Fruit fly (Drosophila melanogaster) whole organism, embryonic: Measurements from ENCODE around the gene CG10874.

Experiments used
- Bgb ChIP-seq: fragments of 200-800 bp; sonication (Bioruptor generic); IDR thresholded peaks from 2 replicates; pipeline ENCODE4 v1.3.6; 2022; ENCODE audit warnings: missing biosample characterization, missing genetic modification characterization; ENCODE audit not compliant: partially characterized antibody
- C15 ChIP-seq: fragments of 200-800 bp; sonication (Bioruptor generic); IDR thresholded peaks from 3 replicates; pipeline ENCODE4 v1.3.6; 2022; ENCODE audit warnings: missing biosample characterization, missing genetic modification characterization
- CG10274 ChIP-seq: fragments of 200-800 bp; sonication (Bioruptor generic); optimal IDR thresholded peaks from 3 replicates; lab custom pipeline; 2017; ENCODE audit warnings: missing biosample characterization, mild to moderate bottlenecking, missing genetic modification characterization
- CG10565 ChIP-seq: fragments of 200-800 bp; sonication (Bioruptor generic); optimal IDR thresholded peaks from 3 replicates; lab custom pipeline; 2016; ENCODE audit warnings: missing biosample characterization, mild to moderate bottlenecking, missing genetic modification characterization
- CG11093 ChIP-seq: fragments of 200-800 bp; sonication (Bioruptor generic); IDR thresholded peaks from 3 replicates; pipeline ENCODE4 v1.3.6; 2022; ENCODE audit warnings: missing biosample characterization, missing genetic modification characterization
- CG11695 ChIP-seq: fragments of 200-800 bp; sonication (Bioruptor generic); IDR thresholded peaks from 3 replicates; pipeline ENCODE4 v1.3.6; 2022; ENCODE audit warnings: missing biosample characterization, missing genetic modification characterization
- CG12219 ChIP-seq: fragments of 200-800 bp; sonication (Bioruptor generic); optimal IDR thresholded peaks from 3 replicates; lab custom pipeline; 2018; ENCODE audit warnings: missing biosample characterization, mild to moderate bottlenecking, missing genetic modification characterization
- CG12659 ChIP-seq: fragments of 200-800 bp; sonication (Bioruptor generic); optimal IDR thresholded peaks from 3 replicates; lab custom pipeline; 2017; ENCODE audit warnings: mild to moderate bottlenecking, missing biosample characterization, missing genetic modification reagents, missing genetic modification characterization
- CG12744 ChIP-seq: fragments of 200-800 bp; sonication (Bioruptor generic); optimal IDR thresholded peaks from 2 replicates; lab custom pipeline; 2016; ENCODE audit warnings: missing biosample characterization, missing genetic modification characterization
- CG13624 ChIP-seq: fragments of 200-800 bp; sonication (Bioruptor generic); optimal IDR thresholded peaks from 2 replicates; lab custom pipeline; 2016; ENCODE audit warnings: missing biosample characterization, missing genetic modification characterization
- CG13775 ChIP-seq: fragments of 200-800 bp; sonication (Bioruptor generic); optimal IDR thresholded peaks from 3 replicates; lab custom pipeline; 2017; ENCODE audit warnings: missing biosample characterization, mild to moderate bottlenecking, missing genetic modification characterization
- CG13894 ChIP-seq: fragments of 200-800 bp; sonication (Bioruptor generic); optimal IDR thresholded peaks from 3 replicates; lab custom pipeline; 2018; ENCODE audit warnings: missing biosample characterization, mild to moderate bottlenecking, missing genetic modification characterization, moderate library complexity
- CG15696 ChIP-seq: fragments of 200-800 bp; sonication (Bioruptor generic); optimal IDR thresholded peaks from 2 replicates; lab custom pipeline; 2019; ENCODE audit warnings: missing biosample characterization, mild to moderate bottlenecking, missing genetic modification characterization, moderate library complexity
- CG17912 ChIP-seq: fragments of 200-800 bp; sonication (Bioruptor generic); optimal IDR thresholded peaks from 2 replicates; lab custom pipeline; 2018; ENCODE audit warnings: missing biosample characterization, mild to moderate bottlenecking, missing genetic modification characterization
- CG18011 ChIP-seq: fragments of 200-800 bp; sonication (Bioruptor generic); optimal IDR thresholded peaks from 2 replicates; lab custom pipeline; 2017; ENCODE audit warnings: missing biosample characterization, missing genetic modification characterization, mild to moderate bottlenecking, moderate library complexity, missing genotype
- CG18619 ChIP-seq: fragments of 200-800 bp; sonication (Bioruptor generic); optimal IDR thresholded peaks from 3 replicates; lab custom pipeline; 2017; ENCODE audit warnings: missing biosample characterization, mild to moderate bottlenecking, missing genetic modification characterization
- CG2875 ChIP-seq: fragments of 200-800 bp; sonication (Bioruptor generic); optimal IDR thresholded peaks from 2 replicates; lab custom pipeline; 2017; ENCODE audit warnings: missing biosample characterization, mild to moderate bottlenecking, missing genetic modification characterization, missing genetic modification reagents
- CG32532 ChIP-seq: fragments of 200-800 bp; sonication (Bioruptor generic); IDR thresholded peaks from 2 replicates; pipeline ENCODE4 v1.3.6; 2022; ENCODE audit warnings: missing biosample characterization, missing genetic modification characterization
- CG34224 ChIP-seq: fragments of 200-800 bp; sonication (Bioruptor generic); IDR thresholded peaks from 3 replicates; pipeline ENCODE4 v1.3.6; 2022; ENCODE audit warnings: missing biosample characterization, missing genetic modification characterization; ENCODE audit not compliant: partially characterized antibody
- CG3847 ChIP-seq: fragments of 200-800 bp; sonication (Bioruptor generic); IDR thresholded peaks from 2 replicates; pipeline ENCODE4 v1.3.6; 2022; ENCODE audit warnings: missing biosample characterization, missing genetic modification characterization
- CG42726 ChIP-seq: fragments of 200-800 bp; sonication (Bioruptor generic); IDR thresholded peaks from 2 replicates; pipeline ENCODE4 v1.3.6; 2022; ENCODE audit warnings: missing biosample characterization, missing genetic modification characterization; ENCODE audit not compliant: partially characterized antibody
- CG4854 ChIP-seq: fragments of 200-800 bp; sonication (Bioruptor generic); optimal IDR thresholded peaks from 2 replicates; lab custom pipeline; 2016; ENCODE audit warnings: missing biosample characterization, missing genetic modification characterization, inconsistent platforms
- CG6765 ChIP-seq: fragments of 200-800 bp; sonication (Bioruptor generic); optimal IDR thresholded peaks from 3 replicates; lab custom pipeline; 2017; ENCODE audit warnings: missing biosample characterization, mild to moderate bottlenecking, missing genetic modification characterization
- CG7357 ChIP-seq: fragments of 200-800 bp; sonication (Bioruptor generic); IDR thresholded peaks from 3 replicates; pipeline ENCODE4 v1.3.6; 2022; ENCODE audit warnings: missing biosample characterization, missing genetic modification characterization
- CG8944 ChIP-seq: fragments of 200-800 bp; sonication (Bioruptor generic); optimal IDR thresholded peaks from 3 replicates; lab custom pipeline; 2016; ENCODE audit warnings: missing biosample characterization, missing genetic modification characterization
- CrebB ChIP-seq: fragments of 200-800 bp; sonication (Bioruptor generic); optimal IDR thresholded peaks from 3 replicates; lab custom pipeline; 2018; ENCODE audit warnings: missing biosample characterization, mild to moderate bottlenecking, missing genetic modification characterization
- Dbx ChIP-seq: fragments of 200-800 bp; sonication (Bioruptor generic); IDR thresholded peaks from 3 replicates; pipeline ENCODE4 v1.3.6; 2022; ENCODE audit warnings: missing biosample characterization, missing genetic modification characterization
- Deaf1 ChIP-seq: fragments of 200-800 bp; optimal IDR thresholded peaks from 3 replicates; lab custom pipeline; 2019; ENCODE audit warnings: missing biosample characterization, mild to moderate bottlenecking, missing genetic modification characterization, moderate library complexity
- GATAe ChIP-seq: fragments of 200-800 bp; sonication (Bioruptor generic); conservative IDR thresholded peaks from 2 replicates; pipeline ENCODE4 v1.3.6; 2022; ENCODE audit warnings: missing biosample characterization, missing genetic modification characterization
- Hand ChIP-seq: fragments of 200-800 bp; sonication (Bioruptor generic); optimal IDR thresholded peaks from 2 replicates; lab custom pipeline; 2017; ENCODE audit warnings: mild to moderate bottlenecking, missing biosample characterization, missing genetic modification reagents, missing genetic modification characterization
- HmgZ ChIP-seq: fragments of 200-800 bp; sonication (Bioruptor generic); optimal IDR thresholded peaks from 2 replicates; lab custom pipeline; 2018; ENCODE audit warnings: missing biosample characterization, mild to moderate bottlenecking, missing genetic modification characterization
- Hr39 ChIP-seq: fragments of >200 bp; optimal IDR thresholded peaks from 2 replicates; lab custom pipeline; 2017
- Ravus ChIP-seq: fragments of 200-800 bp; sonication (Bioruptor generic); IDR thresholded peaks from 2 replicates; pipeline ENCODE4 v1.3.6; 2022; ENCODE audit warnings: missing biosample characterization, missing genetic modification characterization
- Side ChIP-seq: fragments of 200-800 bp; sonication (Bioruptor generic); optimal IDR thresholded peaks from 2 replicates; lab custom pipeline; 2016; ENCODE audit warnings: missing biosample characterization, missing genetic modification characterization
- Sry-δ ChIP-seq: fragments of 200-800 bp; sonication (Bioruptor generic); optimal IDR thresholded peaks from 2 replicates; lab custom pipeline; 2016; ENCODE audit warnings: missing biosample characterization, missing genetic modification characterization
- bigmax ChIP-seq: fragments of 200-800 bp; sonication (Bioruptor generic); optimal IDR thresholded peaks from 2 replicates; lab custom pipeline; 2018; ENCODE audit warnings: missing biosample characterization, mild to moderate bottlenecking, missing genetic modification characterization
- croc ChIP-seq: fragments of 200-800 bp; sonication (Bioruptor generic); conservative IDR thresholded peaks from 3 replicates; pipeline ENCODE4 v1.3.6; 2022; ENCODE audit warnings: missing biosample characterization, missing genetic modification characterization
- dimm ChIP-seq: fragments of 200-800 bp; sonication (Bioruptor generic); IDR thresholded peaks from 2 replicates; pipeline ENCODE4 v1.3.6; 2022; ENCODE audit warnings: missing biosample characterization, missing genetic modification characterization
- esg ChIP-seq: fragments of 200-800 bp; sonication (Bioruptor generic); conservative IDR thresholded peaks from 2 replicates; pipeline ENCODE4 v1.3.6; 2022; ENCODE audit warnings: missing biosample characterization, missing genetic modification characterization
- fd96Cb ChIP-seq: fragments of 200-800 bp; sonication (Bioruptor generic); optimal IDR thresholded peaks from 2 replicates; lab custom pipeline; 2018; ENCODE audit warnings: missing biosample characterization, mild to moderate bottlenecking, missing genetic modification characterization, moderate library complexity
- grn ChIP-seq: fragments of 200-800 bp; sonication (Bioruptor generic); optimal IDR thresholded peaks from 3 replicates; lab custom pipeline; 2017; ENCODE audit warnings: missing biosample characterization, missing genetic modification characterization
- insv ChIP-seq, 2 experiments: fragments of 200-800 bp; sonication (Bioruptor generic); optimal IDR thresholded peaks; 3 replicates each; lab custom pipeline; 2016 to 2018; ENCODE audit warnings: missing biosample characterization in 2 of 2, missing genetic modification characterization in 2 of 2
- ken ChIP-seq: fragments of 200-800 bp; sonication (Bioruptor generic); IDR thresholded peaks from 3 replicates; pipeline ENCODE4 v1.3.6; 2022; ENCODE audit warnings: missing biosample characterization, missing genetic modification characterization
- klu ChIP-seq: fragments of 200-800 bp; sonication (Bioruptor generic); IDR thresholded peaks from 2 replicates; pipeline ENCODE4 v1.3.6; 2022; ENCODE audit warnings: missing biosample characterization, missing genetic modification characterization
- kni ChIP-seq: fragments of 200-800 bp; sonication (Bioruptor generic); optimal IDR thresholded peaks from 3 replicates; lab custom pipeline; 2017; ENCODE audit warnings: mild to moderate bottlenecking, missing biosample characterization, missing genetic modification reagents, missing genetic modification characterization
- knrl ChIP-seq: fragments of 200-800 bp; sonication (Bioruptor generic); IDR thresholded peaks from 3 replicates; pipeline ENCODE4 v1.3.6; 2022; ENCODE audit warnings: missing biosample characterization, missing genetic modification characterization; ENCODE audit not compliant: partially characterized antibody
- maf-S ChIP-seq: fragments of 200-800 bp; sonication (Bioruptor generic); optimal IDR thresholded peaks from 2 replicates; lab custom pipeline; 2016; ENCODE audit warnings: missing biosample characterization, missing genetic modification characterization
- nerfin-1 ChIP-seq: fragments of 200-800 bp; sonication (Bioruptor generic); optimal IDR thresholded peaks from 3 replicates; lab custom pipeline; 2019; ENCODE audit warnings: missing biosample characterization, mild to moderate bottlenecking, missing genetic modification characterization, moderate library complexity
- psq ChIP-seq: fragments of 200-800 bp; sonication (Bioruptor generic); optimal IDR thresholded peaks from 2 replicates; lab custom pipeline; 2017; ENCODE audit warnings: missing biosample characterization, missing genetic modification characterization
- seq ChIP-seq: fragments of 200-800 bp; sonication (Bioruptor generic); IDR thresholded peaks from 2 replicates; pipeline ENCODE4 v1.3.6; 2022; ENCODE audit warnings: missing biosample characterization, missing genetic modification characterization

CG10874 gene

DNA sequence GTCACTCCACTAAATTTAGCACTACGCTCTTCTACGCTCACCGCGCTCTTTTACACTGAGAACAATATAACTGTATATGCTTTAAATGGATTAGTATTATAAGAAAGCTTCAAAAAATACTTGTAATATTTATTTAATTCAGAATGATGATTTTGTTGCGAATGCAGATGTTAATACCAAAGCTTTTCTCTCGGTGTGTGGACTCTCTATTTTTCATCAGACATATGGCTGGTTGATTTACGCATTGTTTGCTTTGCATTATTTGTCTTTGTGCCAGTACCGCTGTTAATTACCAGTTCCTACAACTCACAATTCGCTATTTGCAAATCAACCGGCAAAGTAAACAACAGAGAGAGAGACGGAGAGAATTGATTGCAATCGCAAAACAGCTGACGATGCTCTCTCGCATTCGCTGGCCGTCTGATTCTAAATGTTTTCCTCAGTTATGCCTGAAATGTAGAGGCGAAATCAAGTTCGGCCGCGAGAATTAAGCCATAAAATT, 29.5 kb upstream of the CG10874 start:
- peak; percentile 87 for TF ChIP-seq CG15696 (tag; lab: Kevin White, UChicago)
- TF ChIP-seq Sry-δ (GFP tag; lab: Kevin White, UChicago), result peak; percentile 51
- TF ChIP-seq CG18619, result peak; percentile 95
- TF ChIP-seq psq (GFP tag; lab: Kevin White, UChicago), result peak; percentile 91
- TF ChIP-seq bigmax (GFP tag; lab: Kevin White, UChicago), result peak; percentile 65
- TF ChIP-seq knrl (GFP tag; lab: Robert Waterston, UW), result no peak
- TF ChIP-seq kni, result peak; percentile 60
- TF ChIP-seq CG13624 (GFP tag; lab: Kevin White, UChicago), result peak; percentile 96
- no peak for TF ChIP-seq CG34224 (GFP tag; lab: Robert Waterston, UW)
- TF ChIP-seq CG13894 (tag; lab: Kevin White, UChicago), result peak; percentile 94
- peak; percentile 94 for TF ChIP-seq Side (GFP tag; lab: Kevin White, UChicago)
- no peak for TF ChIP-seq Hr39 (lab: Kevin White, UChicago)
- peak; percentile 91 for TF ChIP-seq CG4854 (GFP tag; lab: Kevin White, UChicago)
- TF ChIP-seq CG11695, result peak; percentile 98
- peak; percentile 96 for TF ChIP-seq C15 (GFP tag; lab: Robert Waterston, UW)
- peak; percentile 98 for TF ChIP-seq CG12659 (GFP tag; lab: Kevin White, UChicago)
- TF ChIP-seq nerfin-1 (tag; lab: Kevin White, UChicago), result peak; percentile 88
- peak; percentile 96 for TF ChIP-seq ken (GFP tag; lab: Robert Waterston, UW)
- TF ChIP-seq CG10565, result peak; percentile 81
- peak; percentile 97 for TF ChIP-seq esg
- TF ChIP-seq CG10274, result peak; percentile 83
- TF ChIP-seq seq (GFP tag; lab: Robert Waterston, UW), result peak; percentile 98
- TF ChIP-seq CG18011 (GFP tag; lab: Kevin White, UChicago), result peak; percentile 91
- peak; percentile 98 for TF ChIP-seq CrebB
- TF ChIP-seq CG3847 (GFP tag; lab: Robert Waterston, UW), result peak; percentile 97
- peak; percentile 91 for TF ChIP-seq croc (GFP tag; lab: Robert Waterston, UW)
- peak; percentile 91 for TF ChIP-seq CG17912 (GFP tag; lab: Kevin White, UChicago)
- no peak for TF ChIP-seq Bgb (GFP tag; lab: Robert Waterston, UW)
- peak; percentile 94 for TF ChIP-seq maf-S (GFP tag; lab: Kevin White, UChicago)
- peak in 1 of 2 experiments; percentile 57 for TF ChIP-seq insv (GFP tag; optimal IDR thresholded peaks at IDR 0.05; lab: Kevin White, UChicago)
- peak; percentile 94 for TF ChIP-seq CG2875 (GFP tag; lab: Kevin White, UChicago)
- TF ChIP-seq CG12744 (GFP tag; lab: Kevin White, UChicago), result peak; percentile 93
- peak; percentile 93 for TF ChIP-seq fd96Cb (tag; lab: Kevin White, UChicago)
- peak; percentile 98 for TF ChIP-seq Dbx
- TF ChIP-seq CG32532 (GFP tag; lab: Robert Waterston, UW), result peak; percentile 99
- peak; percentile 95 for TF ChIP-seq Ravus (GFP tag; lab: Robert Waterston, UW)
- TF ChIP-seq CG42726 (GFP tag; lab: Robert Waterston, UW), result no peak
- TF ChIP-seq dimm (GFP tag; lab: Robert Waterston, UW), result peak; percentile 94
- peak; percentile 98 for TF ChIP-seq HmgZ (tag; lab: Kevin White, UChicago)
- TF ChIP-seq CG13775, result peak; percentile 94
- TF ChIP-seq CG6765, result peak; percentile 93
- peak; percentile 96 for TF ChIP-seq CG12219 (GFP tag; lab: Kevin White, UChicago)
- peak; percentile 86 for TF ChIP-seq grn
- TF ChIP-seq klu (GFP tag; lab: Robert Waterston, UW), result peak; percentile 95
- peak; percentile 87 for TF ChIP-seq CG7357 (GFP tag; lab: Robert Waterston, UW)
- TF ChIP-seq Hand, result peak; percentile 98
- TF ChIP-seq CG11093 (GFP tag; lab: Robert Waterston, UW), result peak; percentile 96
- peak; percentile 79 for TF ChIP-seq Deaf1
- TF ChIP-seq CG8944, result peak; percentile 94
- TF ChIP-seq GATAe (GFP tag; lab: Robert Waterston, UW), result peak; percentile 84
